Fruit fly (Drosophila melanogaster): Measurements from ENCODE around the gene Ant2.

DNA sequence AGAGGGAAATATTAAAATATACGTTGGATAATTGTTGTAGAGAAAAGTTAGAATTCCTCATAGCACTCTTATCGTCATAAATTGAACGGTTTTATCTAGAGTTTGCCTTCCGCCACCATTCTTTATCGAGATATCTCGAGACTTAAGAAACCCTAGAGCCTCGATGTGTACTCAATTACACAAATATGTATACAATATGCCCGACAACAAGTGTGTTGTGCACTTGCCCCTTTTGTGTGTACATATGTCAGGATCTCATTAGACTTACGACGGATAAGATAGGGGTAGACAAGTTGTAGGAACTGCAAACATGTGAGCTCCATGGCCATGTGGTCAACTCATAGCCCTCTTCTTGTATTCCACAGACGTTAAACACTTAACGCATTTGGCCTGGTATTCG is 13.1 kb downstream of the Ant2 start:
- TF ChIP-seq Hr96 (GFP tag; optimal IDR thresholded peaks at IDR 0.05) (no peak), pad (GFP tag; optimal IDR thresholded peaks at IDR 0.05) (no peak), CG7101 (tag; optimal IDR thresholded peaks at IDR 0.05) (no peak), CG11617 (GFP tag; optimal IDR thresholded peaks at IDR 0.05) (no peak), Crg-1 (GFP tag; optimal IDR thresholded peaks at IDR 0.05) (no peak), CG14711 (tag; optimal IDR thresholded peaks at IDR 0.05) (no peak), CG1620 (GFP tag; optimal IDR thresholded peaks at IDR 0.05) (no peak), toe (GFP tag; optimal IDR thresholded peaks at IDR 0.05) (no peak)
